Worm (Caenorhabditis elegans): Measurements from ENCODE around the gene Y12A6A.1.

The Y12A6A.1 gene

ce11 chrX:13596003-13596767, 25.3 kb downstream of the Y12A6A.1 start, which contains the start of gene F54B11.5 (continued):
- TF ChIP-seq fos-1 (tag; optimal IDR thresholded peaks at IDR 0.05) = peak; percentile 18
- peak; percentile 34 for TF ChIP-seq egl-13 (tag; optimal IDR thresholded peaks at IDR 0.05)
- TF ChIP-seq blmp-1 (tag; optimal IDR thresholded peaks at IDR 0.05) = peak; percentile 42
- peak; percentile 70 for TF ChIP-seq snu-23 (GFP tag; optimal IDR thresholded peaks at IDR 0.05)
- TF ChIP-seq fkh-8 (tag; optimal IDR thresholded peaks at IDR 0.05) = peak; percentile 75
- no peak for TF ChIP-seq nhr-237 (tag; optimal IDR thresholded peaks at IDR 0.05)
- peak; percentile 76 for TF ChIP-seq nhr-71 (tag; optimal IDR thresholded peaks at IDR 0.05)
- TF ChIP-seq pag-3 (tag; optimal IDR thresholded peaks at IDR 0.05; ENCODE audit: borderline replicate concordance, insufficient read depth) = no peak
- no peak for TF ChIP-seq vab-15 (tag; optimal IDR thresholded peaks at IDR 0.05)
- no peak for TF ChIP-seq ces-1 (GFP tag; optimal IDR thresholded peaks at IDR 0.05)
- TF ChIP-seq dsc-1 (tag; optimal IDR thresholded peaks at IDR 0.05) = peak; percentile 63
- peak; percentile 84 for TF ChIP-seq mep-1 (tag; optimal IDR thresholded peaks at IDR 0.05)
- TF ChIP-seq ceh-63 (GFP tag; optimal IDR thresholded peaks at IDR 0.05) = no peak
- TF ChIP-seq lin-35 (GFP tag; optimal IDR thresholded peaks at IDR 0.05) = peak; percentile 53 to 73
- TF ChIP-seq C04F5.9 (tag; optimal IDR thresholded peaks at IDR 0.05) = no peak
- TF ChIP-seq lin-14 (GFP tag; optimal IDR thresholded peaks at IDR 0.05) = peak; percentile 74
- TF ChIP-seq Y116A8C.19 (tag; optimal IDR thresholded peaks at IDR 0.05; ENCODE audit: borderline replicate concordance) = no peak
- TF ChIP-seq alr-1 (tag; optimal IDR thresholded peaks at IDR 0.05; ENCODE audit: borderline replicate concordance) = no peak
- no peak for TF ChIP-seq nhr-28 (tag; optimal IDR thresholded peaks at IDR 0.05)
- no peak for TF ChIP-seq pax-3 (tag; optimal IDR thresholded peaks at IDR 0.05)
- no peak for TF ChIP-seq fkh-4 (tag; optimal IDR thresholded peaks at IDR 0.05; ENCODE audit: borderline replicate concordance)
- 0 out of 2 replicates have a peak, but pooled peaks have one; percentile 24 for TF ChIP-seq nhr-19 (GFP tag; conservative IDR thresholded peaks at IDR 0.05)
- TF ChIP-seq xbp-1 (tag; optimal IDR thresholded peaks at IDR 0.05) = peak; percentile 44
- TF ChIP-seq unc-86 (tag; optimal IDR thresholded peaks at IDR 0.05) = peak; percentile 11
- TF ChIP-seq ceh-82 (tag; optimal IDR thresholded peaks at IDR 0.05) = peak in 2 of 3 experiments; percentile 17 to 52
- TF ChIP-seq snpc-4 (tag; optimal IDR thresholded peaks at IDR 0.05) = peak; percentile 5

ce11 chrX:13592367-13592766, 29.2 kb downstream of the Y12A6A.1 start, which contains the start of gene F54B11.4:
Gene F54B11.4 (plus strand): TSS chrX:13592667.
- TF ChIP-seq ztf-4 (tag; optimal IDR thresholded peaks at IDR 0.05) = no peak
- no peak for TF ChIP-seq efl-1 (optimal IDR thresholded peaks at IDR 0.05)
- no peak for TF ChIP-seq efl-1 (GFP tag; optimal IDR thresholded peaks at IDR 0.05 in 1 of 2)
- TF ChIP-seq egl-13 (tag; optimal IDR thresholded peaks at IDR 0.05) = no peak
- TF ChIP-seq irx-1 (tag; optimal IDR thresholded peaks at IDR 0.05) = no peak
- TF ChIP-seq grh-1 (GFP tag; IDR thresholded peaks at IDR 0.05) = no peak
- TF ChIP-seq fkh-8 (tag; optimal IDR thresholded peaks at IDR 0.05) = no peak
- TF ChIP-seq alr-1 (tag; optimal IDR thresholded peaks at IDR 0.05; ENCODE audit: borderline replicate concordance) = no peak
- no peak for TF ChIP-seq nhr-19 (GFP tag; conservative IDR thresholded peaks at IDR 0.05)
- no peak for TF ChIP-seq Y116A8C.19 (tag; optimal IDR thresholded peaks at IDR 0.05; ENCODE audit: borderline replicate concordance)
- TF ChIP-seq ceh-63 (GFP tag; optimal IDR thresholded peaks at IDR 0.05) = no peak
- TF ChIP-seq F16B12.6 (tag; optimal IDR thresholded peaks at IDR 0.05) = no peak
- TF ChIP-seq snu-23 (GFP tag; optimal IDR thresholded peaks at IDR 0.05) = no peak
- no peak for TF ChIP-seq rnt-1 (tag; optimal IDR thresholded peaks at IDR 0.05)
- TF ChIP-seq lin-15B (tag; optimal IDR thresholded peaks at IDR 0.05) = no peak
- TF ChIP-seq aly-2 (tag; optimal IDR thresholded peaks at IDR 0.05) = no peak

DNA sequence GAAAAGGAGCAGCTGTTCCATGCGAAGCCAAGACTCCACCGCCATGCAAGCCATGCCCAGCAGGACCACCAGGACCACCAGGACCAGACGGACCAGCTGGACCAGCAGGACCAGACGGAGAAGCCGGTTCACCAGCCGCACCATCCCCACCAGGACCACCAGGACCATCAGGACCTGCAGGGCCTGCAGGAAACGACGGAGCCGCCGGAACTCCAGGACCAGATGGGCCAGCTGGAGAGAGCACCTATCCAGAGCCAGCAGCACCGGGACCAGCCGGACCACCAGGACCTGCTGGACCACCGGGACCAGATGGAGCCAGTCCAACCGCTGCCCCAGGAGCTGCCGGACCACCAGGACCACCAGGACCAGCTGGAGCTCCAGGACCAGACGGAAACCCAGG, 29.6 kb downstream of the Y12A6A.1 start:
- TF ChIP-seq ceh-8 (GFP tag; optimal IDR thresholded peaks at IDR 0.05) = peak; percentile 35
- no peak for TF ChIP-seq nhr-85 (tag)
